Worm (Caenorhabditis elegans) whole organism, early embryonic: ENCODE measurements around the gene M199.134.
"Not testable (repeated sequence)": the region's sequence is repeated elsewhere in the genome, so short reads cannot be mapped to it uniquely, and the experiment has no call there.

Source experiments
- B0310.2 ChIP-seq: sonication (generic microtip); optimal IDR thresholded peaks from 2 replicates; lab custom pipeline; 2016; ENCODE audit warnings: mild to moderate bottlenecking, missing genetic modification characterization, missing compliant biosample characterization
- F13C5.2 ChIP-seq: sonication (generic microtip); optimal IDR thresholded peaks from 2 replicates; lab custom pipeline; 2017; ENCODE audit warnings: mild to moderate bottlenecking, missing genetic modification characterization, inconsistent platforms, missing compliant biosample characterization
- aly-1 ChIP-seq: sonication (generic microtip); optimal IDR thresholded peaks from 2 replicates; lab custom pipeline; 2016; ENCODE audit warnings: missing genetic modification characterization, missing compliant biosample characterization
- ama-1 ChIP-seq: fragments of 150-350 bp; optimal IDR thresholded peaks from 2 replicates; lab custom pipeline; 2014
- ceh-13 ChIP-seq: fragments of 200-800 bp; sonication (Bioruptor generic); optimal IDR thresholded peaks from 2 replicates; lab custom pipeline; 2018; ENCODE audit warnings: mild to moderate bottlenecking, missing genetic modification characterization, missing compliant biosample characterization
- ceh-36 ChIP-seq: sonication (generic microtip); optimal IDR thresholded peaks from 2 replicates; lab custom pipeline; 2016; ENCODE audit warnings: missing genetic modification characterization, inconsistent platforms, missing compliant biosample characterization
- ets-7 ChIP-seq: sonication (generic microtip); optimal IDR thresholded peaks from 2 replicates; lab custom pipeline; 2016; ENCODE audit warnings: missing genotype, missing genetic modification characterization, missing compliant biosample characterization
- flt-1 ChIP-seq: fragments of 200-800 bp; sonication (Bioruptor generic); IDR thresholded peaks from 2 replicates; pipeline ENCODE4 v1.3.6; 2022; ENCODE audit warnings: missing genetic modification characterization, missing compliant biosample characterization
- hmbx-1 ChIP-seq: sonication (generic microtip); optimal IDR thresholded peaks from 2 replicates; lab custom pipeline; 2016; ENCODE audit warnings: mild to moderate bottlenecking, missing genetic modification characterization, missing compliant biosample characterization
- hmg-4 ChIP-seq: fragments of 200-800 bp; sonication (Bioruptor generic); optimal IDR thresholded peaks from 2 replicates; lab custom pipeline; 2018; ENCODE audit warnings: mild to moderate bottlenecking, missing genetic modification characterization, missing compliant biosample characterization
- hnd-1 ChIP-seq: sonication (generic microtip); optimal IDR thresholded peaks from 2 replicates; lab custom pipeline; 2016; ENCODE audit warnings: missing genetic modification characterization, missing compliant biosample characterization
- pes-1 ChIP-seq: fragments of 200-800 bp; sonication (Bioruptor generic); IDR thresholded peaks from 2 replicates; pipeline ENCODE4 v1.3.6; 2022; ENCODE audit warnings: missing genetic modification reagents, missing genetic modification characterization, missing compliant biosample characterization
- scrt-1 ChIP-seq: fragments of 200-800 bp; sonication (Bioruptor generic); IDR thresholded peaks from 2 replicates; pipeline ENCODE4 v1.3.6; 2022; ENCODE audit warnings: missing genetic modification characterization, missing compliant biosample characterization
- sea-1 ChIP-seq: fragments of 200-800 bp; sonication (Bioruptor generic); conservative IDR thresholded peaks from 2 replicates; pipeline ENCODE4 v1.3.6; 2022; ENCODE audit warnings: missing genetic modification characterization, missing compliant biosample characterization
- tbx-11 ChIP-seq: fragments of 200-800 bp; sonication (Bioruptor generic); IDR thresholded peaks from 2 replicates; pipeline ENCODE4 v1.3.6; 2022; ENCODE audit warnings: missing genetic modification characterization, missing compliant biosample characterization
- tbx-37 ChIP-seq: fragments of 200-800 bp; sonication (Bioruptor generic); conservative IDR thresholded peaks from 2 replicates; pipeline ENCODE4 v1.3.6; 2022; ENCODE audit warnings: missing genetic modification reagents, missing genetic modification characterization, missing compliant biosample characterization
- tra-4 ChIP-seq: sonication (generic microtip); optimal IDR thresholded peaks from 2 replicates; lab custom pipeline; 2017; ENCODE audit warnings: missing genetic modification characterization, missing compliant biosample characterization

Gene M199.134

ce11 chrIV:15113117-15113516 is at the start of gene M199.134:
Gene M199.134 (minus strand): TSS chrIV:15113217.
- TF ChIP-seq hmbx-1 (no peak), tbx-37 (GFP tag; lab: Robert Waterston, UW) (no peak), pes-1 (GFP tag; lab: Robert Waterston, UW) (no peak), ceh-36 (tag; lab: Kevin White, UChicago) (no peak), B0310.2 (tag; lab: Kevin White, UChicago) (no peak), aly-1 (tag; lab: Kevin White, UChicago) (no peak), ama-1 (lab: Kevin White, UChicago) (no peak), tra-4 (tag; lab: Kevin White, UChicago) (no peak)

- TF ChIP-seq B0310.2 (tag; lab: Kevin White, UChicago) (no peak), ceh-13 (GFP tag; lab: Kevin White, UChicago) (no peak), aly-1 (tag; lab: Kevin White, UChicago) (no peak), ets-7 (tag; lab: Kevin White, UChicago) (no peak), F13C5.2 (no peak), flt-1 (no peak), tbx-11 (GFP tag; lab: Robert Waterston, UW) (no peak), sea-1 (no peak)
Observed at ce11 chrIV:15147104-15147503, 34.1 kb upstream of the M199.134 start, which contains the start of gene str-78. Gene str-78 (minus strand): TSS chrIV:15147204.

- no peak for TF ChIP-seq sea-1
- no peak for TF ChIP-seq hnd-1 (tag; lab: Kevin White, UChicago)
- no peak for TF ChIP-seq scrt-1 (GFP tag; lab: Robert Waterston, UW)
- TF ChIP-seq ceh-13 (GFP tag; lab: Kevin White, UChicago): no peak
- TF ChIP-seq tra-4 (tag; lab: Kevin White, UChicago): no peak
- TF ChIP-seq F13C5.2: no peak
- TF ChIP-seq ama-1 (lab: Kevin White, UChicago): no peak
- no peak for TF ChIP-seq hmg-4
- TF ChIP-seq ets-7 (tag; lab: Kevin White, UChicago): no peak
- TF ChIP-seq hmbx-1: no peak
- no peak for TF ChIP-seq tbx-11 (GFP tag; lab: Robert Waterston, UW)
- no peak for TF ChIP-seq B0310.2 (tag; lab: Kevin White, UChicago)
- TF ChIP-seq tbx-37 (GFP tag; lab: Robert Waterston, UW): no peak
Observed at ce11 chrIV:15140832-15141231, 27.8 kb upstream of the M199.134 start, which contains the start of gene srg-51. Gene srg-51 (minus strand): TSS chrIV:15140932.

- not testable (repeated sequence) for TF ChIP-seq scrt-1 (GFP tag; lab: Robert Waterston, UW); tra-4 (tag; lab: Kevin White, UChicago); ets-7 (tag; lab: Kevin White, UChicago)
Observed at ce11 chrIV:15133899-15134298, 20.9 kb upstream of the M199.134 start, which contains the start of gene M199.8. Gene M199.8 (minus strand): TSS chrIV:15133999.

ce11 chrIV:15131697-15132096 is 18.7 kb upstream of the M199.134 start, which contains the start of gene col-135:
Gene col-135 (minus strand): TSS chrIV:15131797.
- TF ChIP-seq tra-4 (tag; lab: Kevin White, UChicago) (no peak), F13C5.2 (no peak), ama-1 (lab: Kevin White, UChicago) (no peak), tbx-37 (GFP tag; lab: Robert Waterston, UW) (no peak), ets-7 (tag; lab: Kevin White, UChicago) (no peak), hmg-4 (no peak), ceh-13 (GFP tag; lab: Kevin White, UChicago) (no peak), aly-1 (tag; lab: Kevin White, UChicago) (no peak), flt-1 (no peak), hmbx-1 (no peak), sea-1 (no peak), tbx-11 (GFP tag; lab: Robert Waterston, UW) (no peak), ceh-36 (tag; lab: Kevin White, UChicago) (no peak)

- no peak for TF ChIP-seq pes-1 (GFP tag; lab: Robert Waterston, UW)
- no peak for TF ChIP-seq B0310.2 (tag; lab: Kevin White, UChicago)
- TF ChIP-seq tra-4 (tag; lab: Kevin White, UChicago): no peak
- TF ChIP-seq ceh-36 (tag; lab: Kevin White, UChicago): no peak
- no peak for TF ChIP-seq sea-1
- no peak for TF ChIP-seq scrt-1 (GFP tag; lab: Robert Waterston, UW)
- TF ChIP-seq F13C5.2: no peak
- no peak for TF ChIP-seq hmbx-1
- no peak for TF ChIP-seq aly-1 (tag; lab: Kevin White, UChicago)
- no peak for TF ChIP-seq hnd-1 (tag; lab: Kevin White, UChicago)
- no peak for TF ChIP-seq tbx-11 (GFP tag; lab: Robert Waterston, UW)
- no peak for TF ChIP-seq ama-1 (lab: Kevin White, UChicago)
- no peak for TF ChIP-seq tbx-37 (GFP tag; lab: Robert Waterston, UW)
- TF ChIP-seq flt-1: no peak
- TF ChIP-seq ets-7 (tag; lab: Kevin White, UChicago): no peak
- no peak for TF ChIP-seq hmg-4
- TF ChIP-seq ceh-13 (GFP tag; lab: Kevin White, UChicago): no peak
Observed at ce11 chrIV:15127731-15128130, 14.7 kb upstream of the M199.134 start, which contains the start of gene M199.9. Gene M199.9 (minus strand): TSS chrIV:15127831.

DNA sequence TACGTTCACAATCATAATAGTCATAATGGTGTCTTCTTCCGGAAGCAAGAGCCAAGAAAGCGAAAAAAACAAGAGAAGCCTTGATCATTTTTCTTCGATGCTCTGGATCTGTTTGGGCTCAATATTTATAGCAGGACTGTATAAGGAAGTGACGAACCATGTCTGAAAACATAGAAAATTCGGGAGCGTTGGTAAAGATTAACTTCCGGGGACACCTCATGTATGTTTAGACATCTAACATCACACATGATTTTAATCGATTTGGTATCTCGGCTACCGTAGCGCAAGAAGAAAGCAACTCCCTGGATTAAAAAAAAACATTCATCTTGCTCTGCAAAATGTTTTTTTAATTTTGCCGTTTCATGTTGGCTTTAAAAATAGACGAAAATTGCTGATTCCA is 13.0 kb upstream of the M199.134 start, which contains the start of gene clec-190:
Gene clec-190, minus strand, starts transcription at position 101 of the 400 bp plus-strand sequence.
- TF ChIP-seq hnd-1 (tag; lab: Kevin White, UChicago): no peak
- no peak for TF ChIP-seq ceh-13 (GFP tag; lab: Kevin White, UChicago)
- TF ChIP-seq hmg-4: no peak
- TF ChIP-seq B0310.2 (tag; lab: Kevin White, UChicago): no peak
- TF ChIP-seq tbx-37 (GFP tag; lab: Robert Waterston, UW): no peak
- no peak for TF ChIP-seq aly-1 (tag; lab: Kevin White, UChicago)
- no peak for TF ChIP-seq F13C5.2
- no peak for TF ChIP-seq tbx-11 (GFP tag; lab: Robert Waterston, UW)
- TF ChIP-seq ama-1 (lab: Kevin White, UChicago): no peak
- TF ChIP-seq ets-7 (tag; lab: Kevin White, UChicago): no peak
- TF ChIP-seq scrt-1 (GFP tag; lab: Robert Waterston, UW): no peak
- TF ChIP-seq sea-1: no peak
- no peak for TF ChIP-seq pes-1 (GFP tag; lab: Robert Waterston, UW)
- TF ChIP-seq tra-4 (tag; lab: Kevin White, UChicago): no peak
- TF ChIP-seq flt-1: no peak
- TF ChIP-seq hmbx-1: no peak
- no peak for TF ChIP-seq ceh-36 (tag; lab: Kevin White, UChicago)
